Fruit fly (Drosophila melanogaster): Measurements from ENCODE around the gene CG43115.

CG43115 gene

DNA sequence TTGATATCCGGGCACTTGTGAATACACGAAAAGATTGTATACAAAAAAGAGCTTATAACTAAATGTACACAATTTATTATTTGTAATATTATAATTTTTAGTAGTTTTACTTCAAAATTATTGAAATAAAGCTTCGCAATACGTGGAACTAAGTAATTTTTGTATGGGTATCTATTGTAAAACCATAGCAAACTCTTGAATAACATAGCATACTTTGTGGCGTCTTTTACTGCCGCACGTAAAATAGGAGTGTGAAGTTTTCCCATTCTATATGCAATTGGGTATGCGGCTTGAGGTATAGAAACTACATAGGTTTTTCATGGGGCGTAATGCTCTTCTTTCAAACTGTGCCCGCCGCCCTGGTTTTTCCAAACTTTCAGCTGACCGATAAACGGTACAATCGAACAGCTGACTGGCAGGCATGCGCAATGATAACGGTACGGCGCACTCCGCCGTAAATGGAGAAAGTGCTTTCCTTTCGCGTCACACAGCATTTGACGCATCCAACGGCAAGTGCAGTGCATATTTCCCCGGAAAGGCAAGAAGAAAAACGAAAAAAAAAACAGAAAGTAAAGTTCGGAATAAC lies 26.7 kb downstream of the CG43115 start, which contains the start of gene CG5937:
TSS of gene CG5937 (plus strand) at position 575 of the 586 bp plus-strand sequence.
- no peak for TF ChIP-seq CG8478 (optimal IDR thresholded peaks at IDR 0.05)
- TF ChIP-seq psq (optimal IDR thresholded peaks at IDR 0.05) = no peak
- TF ChIP-seq usp (GFP tag; optimal IDR thresholded peaks at IDR 0.05) = no peak
- no peak for TF ChIP-seq pan (optimal IDR thresholded peaks at IDR 0.05)
- TF ChIP-seq EcR (GFP tag; optimal IDR thresholded peaks at IDR 0.05) = no peak
- TF ChIP-seq Dll (optimal IDR thresholded peaks at IDR 0.05) = no peak

- no peak for TF ChIP-seq usp (GFP tag; optimal IDR thresholded peaks at IDR 0.05)
- TF ChIP-seq pan (optimal IDR thresholded peaks at IDR 0.05) = no peak
- TF ChIP-seq psq (optimal IDR thresholded peaks at IDR 0.05) = no peak
- TF ChIP-seq Dll (optimal IDR thresholded peaks at IDR 0.05) = no peak
- TF ChIP-seq EcR (GFP tag; optimal IDR thresholded peaks at IDR 0.05) = no peak
- TF ChIP-seq CG8478 (optimal IDR thresholded peaks at IDR 0.05) = no peak
These were observed 28.9 kb downstream of the CG43115 start, which contains the start of the genes rux and MCTS1 for dm6 chrX:6037180-6037946. rux (minus strand) TSS chrX:6037800. MCTS1 (plus strand) TSS chrX:6037892.

DNA sequence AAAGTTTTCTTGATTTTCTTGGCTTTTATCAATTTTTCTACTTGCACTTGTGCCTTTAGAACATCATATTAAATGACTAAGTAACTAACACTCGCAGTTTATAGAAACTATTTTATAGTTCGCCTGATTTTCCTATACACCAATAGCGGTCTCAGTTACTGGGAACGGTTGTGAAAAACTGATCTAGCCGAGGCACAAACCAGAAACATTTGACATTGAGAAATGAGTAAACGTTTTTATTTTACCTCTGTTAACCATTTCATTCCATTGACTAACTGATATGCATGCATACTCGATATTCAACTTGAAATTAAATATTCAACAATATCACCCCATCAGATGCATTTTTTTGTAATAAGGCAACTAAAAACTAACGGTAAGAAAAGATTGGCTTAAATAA lies 30.9 kb downstream of the CG43115 start:
- no peak for TF ChIP-seq usp (GFP tag; optimal IDR thresholded peaks at IDR 0.05)

- no peak for TF ChIP-seq EcR (GFP tag; optimal IDR thresholded peaks at IDR 0.05)
- TF ChIP-seq pan (optimal IDR thresholded peaks at IDR 0.05) = no peak
- TF ChIP-seq psq (optimal IDR thresholded peaks at IDR 0.05) = no peak
- no peak for TF ChIP-seq CG8478 (optimal IDR thresholded peaks at IDR 0.05)
These were observed 31.5 kb downstream of the CG43115 start for dm6 chrX:6034741-6035140.

DNA sequence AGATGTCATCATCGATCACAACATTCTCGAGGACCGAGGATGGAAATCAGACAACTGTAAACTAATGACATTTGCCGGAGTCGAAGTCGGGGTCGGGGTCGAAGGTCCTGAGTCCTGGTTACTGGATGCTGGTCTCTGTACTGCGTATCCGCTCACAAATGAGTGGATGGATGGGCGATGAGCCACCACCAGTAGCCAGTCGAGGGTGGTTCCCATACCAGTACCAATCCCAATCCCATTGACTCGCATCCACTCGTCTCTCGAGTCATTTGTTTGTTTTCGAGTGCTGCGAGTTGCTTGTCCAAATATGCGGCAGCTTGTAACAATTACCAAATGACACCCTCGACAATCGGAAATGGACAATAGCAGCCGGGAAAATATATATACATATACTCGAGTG lies 33.4 kb downstream of the CG43115 start:
- TF ChIP-seq CG8478 (optimal IDR thresholded peaks at IDR 0.05) = no peak
- TF ChIP-seq Dll (optimal IDR thresholded peaks at IDR 0.05) = no peak

DNA sequence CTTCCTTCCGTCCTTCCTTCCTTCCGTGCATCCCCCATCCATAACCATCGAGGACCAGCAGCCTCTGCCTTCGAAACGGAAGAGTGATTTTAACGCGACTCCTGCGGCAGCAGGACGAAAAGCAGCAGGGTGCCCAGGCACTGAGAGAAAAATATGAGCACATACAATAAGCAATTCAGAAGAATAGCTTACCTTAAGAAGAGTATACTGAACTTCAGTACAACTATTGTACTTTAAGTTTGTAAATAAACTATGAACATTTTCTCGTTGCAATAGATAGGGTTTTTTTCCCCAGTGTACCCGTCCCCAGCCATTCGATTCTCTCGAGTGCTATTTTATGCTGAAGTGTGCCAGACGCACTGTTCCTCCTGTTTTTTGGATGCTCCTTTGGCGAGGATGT lies 34.5 kb downstream of the CG43115 start:
- no peak for TF ChIP-seq CG8478 (optimal IDR thresholded peaks at IDR 0.05)
- no peak for TF ChIP-seq usp (GFP tag; optimal IDR thresholded peaks at IDR 0.05)
- no peak for TF ChIP-seq psq (optimal IDR thresholded peaks at IDR 0.05)
- no peak for TF ChIP-seq pan (optimal IDR thresholded peaks at IDR 0.05)
- TF ChIP-seq Dll (optimal IDR thresholded peaks at IDR 0.05) = no peak
- TF ChIP-seq EcR (GFP tag; optimal IDR thresholded peaks at IDR 0.05) = no peak

DNA sequence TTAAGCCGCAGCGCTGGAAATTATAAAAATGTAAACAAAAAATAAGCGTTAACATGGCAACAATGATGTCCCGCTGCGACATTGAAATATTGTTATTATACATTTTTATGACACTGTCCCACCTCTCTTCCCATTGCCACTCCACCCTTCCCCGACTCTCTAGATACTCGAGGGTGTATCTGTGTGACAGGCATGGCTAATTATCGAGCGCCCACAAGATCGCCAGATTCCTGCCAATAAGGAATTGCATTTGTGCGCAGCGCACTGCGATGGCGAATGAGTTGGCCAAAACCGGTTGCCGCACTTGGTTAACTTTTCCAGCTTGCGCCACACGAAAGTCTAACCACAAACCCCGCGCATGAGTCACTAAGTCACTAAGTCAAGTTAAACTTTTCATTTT lies 35.6 kb downstream of the CG43115 start:
- TF ChIP-seq pan (optimal IDR thresholded peaks at IDR 0.05) = no peak
- TF ChIP-seq psq (optimal IDR thresholded peaks at IDR 0.05) = no peak
- TF ChIP-seq EcR (GFP tag; optimal IDR thresholded peaks at IDR 0.05) = no peak
- TF ChIP-seq usp (GFP tag; optimal IDR thresholded peaks at IDR 0.05) = no peak
- TF ChIP-seq Dll (optimal IDR thresholded peaks at IDR 0.05) = no peak
- no peak for TF ChIP-seq CG8478 (optimal IDR thresholded peaks at IDR 0.05)

DNA sequence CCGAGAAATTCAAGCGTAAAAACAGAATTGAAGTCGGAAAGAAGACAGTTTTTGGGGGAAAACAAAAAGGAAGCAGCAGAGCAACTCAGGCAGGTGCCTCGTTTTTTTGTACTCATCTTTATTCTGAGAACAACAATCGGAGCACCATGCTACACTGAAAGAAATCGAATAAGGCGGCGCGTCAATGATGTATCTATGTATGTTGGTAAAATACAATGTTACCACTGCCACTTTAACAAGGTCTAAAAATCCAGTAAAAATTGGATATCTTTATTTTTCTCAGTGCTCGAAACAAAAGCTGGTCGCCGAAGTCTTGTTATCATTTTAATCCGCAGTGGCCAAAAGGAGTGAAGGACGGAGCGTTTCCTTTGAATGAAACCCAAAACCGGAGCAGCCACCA lies 36.2 kb downstream of the CG43115 start:
- TF ChIP-seq Dll (optimal IDR thresholded peaks at IDR 0.05) (no peak), CG8478 (optimal IDR thresholded peaks at IDR 0.05) (no peak), psq (optimal IDR thresholded peaks at IDR 0.05) (no peak), usp (GFP tag; optimal IDR thresholded peaks at IDR 0.05) (no peak), EcR (GFP tag; optimal IDR thresholded peaks at IDR 0.05) (no peak), pan (optimal IDR thresholded peaks at IDR 0.05) (no peak)

- TF ChIP-seq EcR (GFP tag; optimal IDR thresholded peaks at IDR 0.05) (no peak), psq (optimal IDR thresholded peaks at IDR 0.05) (no peak), pan (optimal IDR thresholded peaks at IDR 0.05) (no peak), CG8478 (optimal IDR thresholded peaks at IDR 0.05) (no peak), Dll (optimal IDR thresholded peaks at IDR 0.05) (no peak), usp (GFP tag; optimal IDR thresholded peaks at IDR 0.05) (no peak)
These were observed 37.2 kb downstream of the CG43115 start for dm6 chrX:6029015-6029414.

DNA sequence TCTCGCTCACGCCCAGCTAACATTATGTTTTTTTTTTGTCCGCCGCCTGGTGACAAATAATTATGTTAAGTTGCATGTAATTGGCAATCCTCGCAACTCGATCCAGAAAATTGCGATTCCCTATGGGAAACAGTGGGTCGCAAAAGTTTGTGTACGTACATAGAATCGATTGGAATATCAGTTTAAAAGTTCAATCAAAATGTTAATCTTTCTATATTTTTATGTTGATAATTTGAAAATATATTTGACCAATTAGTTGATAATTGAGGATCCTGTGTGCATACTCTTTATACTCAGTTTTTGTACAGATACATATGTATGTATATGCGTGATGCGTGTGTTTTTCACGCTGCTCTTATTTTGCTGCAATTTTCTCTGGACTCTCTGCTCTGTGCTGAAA lies 38.4 kb downstream of the CG43115 start:
- no peak for TF ChIP-seq EcR (GFP tag; optimal IDR thresholded peaks at IDR 0.05)
- TF ChIP-seq CG8478 (optimal IDR thresholded peaks at IDR 0.05) = no peak
- no peak for TF ChIP-seq Dll (optimal IDR thresholded peaks at IDR 0.05)
- TF ChIP-seq psq (optimal IDR thresholded peaks at IDR 0.05) = no peak
- no peak for TF ChIP-seq pan (optimal IDR thresholded peaks at IDR 0.05)
- no peak for TF ChIP-seq usp (GFP tag; optimal IDR thresholded peaks at IDR 0.05)

dm6 chrX:6024638-6025037 lies 41.6 kb downstream of the CG43115 start:
- TF ChIP-seq psq (optimal IDR thresholded peaks at IDR 0.05) (no peak), usp (GFP tag; optimal IDR thresholded peaks at IDR 0.05) (no peak), EcR (GFP tag; optimal IDR thresholded peaks at IDR 0.05) (no peak), pan (optimal IDR thresholded peaks at IDR 0.05) (no peak), CG8478 (optimal IDR thresholded peaks at IDR 0.05) (no peak), Dll (optimal IDR thresholded peaks at IDR 0.05) (no peak)

- TF ChIP-seq psq (optimal IDR thresholded peaks at IDR 0.05) (no peak), EcR (GFP tag; optimal IDR thresholded peaks at IDR 0.05) (no peak), pan (optimal IDR thresholded peaks at IDR 0.05) (no peak), usp (GFP tag; optimal IDR thresholded peaks at IDR 0.05) (no peak), Dll (optimal IDR thresholded peaks at IDR 0.05) (no peak), CG8478 (optimal IDR thresholded peaks at IDR 0.05) (no peak)
These were observed 44.1 kb downstream of the CG43115 start for dm6 chrX:6022090-6022489.

DNA sequence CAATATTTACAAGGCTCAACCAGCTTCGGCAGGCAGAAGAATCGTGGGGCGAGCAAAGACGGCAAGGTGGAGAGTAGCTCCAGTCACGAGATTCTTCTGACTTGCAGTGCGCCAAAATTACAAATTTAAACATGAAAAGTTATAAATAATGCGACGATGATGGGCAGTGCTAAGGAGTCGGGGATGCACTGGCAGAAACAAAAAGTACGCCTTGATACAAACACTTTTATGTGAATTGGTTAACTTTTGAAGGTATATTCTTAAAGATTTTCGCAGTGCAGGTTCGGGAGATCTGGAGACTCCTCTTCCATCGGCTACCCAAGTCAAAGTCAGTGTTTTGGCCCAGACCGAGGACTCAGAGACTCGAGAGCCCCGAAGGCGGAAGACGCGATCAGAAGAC lies 44.8 kb downstream of the CG43115 start:
- TF ChIP-seq Dll (optimal IDR thresholded peaks at IDR 0.05) (no peak), EcR (GFP tag; optimal IDR thresholded peaks at IDR 0.05) (no peak), CG8478 (optimal IDR thresholded peaks at IDR 0.05) (no peak), usp (GFP tag; optimal IDR thresholded peaks at IDR 0.05) (no peak), psq (optimal IDR thresholded peaks at IDR 0.05) (no peak), pan (optimal IDR thresholded peaks at IDR 0.05) (no peak)
